Worm (Caenorhabditis elegans) whole organism, L4 larva: Measurements from ENCODE around the gene ins-4.
"Not testable (repeated sequence)": the region's sequence is repeated elsewhere in the genome, so short reads cannot be mapped to it uniquely, and the experiment has no call there.

Experiments
- D1046.2 ChIP-seq: fragments of 200-800 bp; sonication (Bioruptor generic); IDR thresholded peaks from 2 replicates; pipeline ENCODE4 v1.3.6; 2022; ENCODE audit warnings: missing genetic modification characterization, missing compliant biosample characterization
- R02D3.7 ChIP-seq: fragments of 150-350 bp; sonication (generic microtip); optimal IDR thresholded peaks from 3 replicates; lab custom pipeline; 2014; ENCODE audit warnings: missing biosample characterization, missing genetic modification characterization
- T20F7.1 ChIP-seq: fragments of 200-800 bp; sonication (Bioruptor generic); optimal IDR thresholded peaks from 2 replicates; lab custom pipeline; 2018; ENCODE audit warnings: mild to moderate bottlenecking, missing genetic modification characterization, missing compliant biosample characterization
- T26A8.4 ChIP-seq: fragments of 200-800 bp; sonication (Bioruptor generic); IDR thresholded peaks from 2 replicates; pipeline ENCODE4 v1.3.6; 2022; ENCODE audit warnings: missing genetic modification characterization, missing compliant biosample characterization
- Y75B8A.6 ChIP-seq: fragments of 200-800 bp; sonication (Bioruptor generic); IDR thresholded peaks from 2 replicates; pipeline ENCODE4 v1.3.6; 2022; ENCODE audit warnings: missing genetic modification reagents, missing genetic modification characterization, missing compliant biosample characterization
- ZK546.5 ChIP-seq, 2 experiments: sonication (generic microtip); optimal IDR thresholded peaks; 2 replicates each; lab custom pipeline; 2017; ENCODE audit warnings: missing biosample characterization in 2 of 2, missing genetic modification characterization in 2 of 2
- ama-1 ChIP-seq: fragments of 150-350 bp; optimal IDR thresholded peaks from 2 replicates; lab custom pipeline; 2014; ENCODE audit warnings: inconsistent platforms, mixed read lengths
- ceh-20 ChIP-seq: fragments of 200-800 bp; sonication (Bioruptor generic); IDR thresholded peaks from 2 replicates; pipeline ENCODE4 v1.3.6; 2022; ENCODE audit warnings: missing genetic modification reagents, missing genetic modification characterization, missing compliant biosample characterization
- ceh-32 ChIP-seq: sonication (generic microtip); optimal IDR thresholded peaks from 2 replicates; lab custom pipeline; 2016; ENCODE audit warnings: mild to moderate bottlenecking, missing genetic modification characterization, missing compliant biosample characterization; ENCODE audit not compliant: poor library complexity
- ceh-44 ChIP-seq: fragments of 200-800 bp; sonication (Bioruptor generic); IDR thresholded peaks from 2 replicates; pipeline ENCODE4 v1.3.6; 2022; ENCODE audit warnings: missing genetic modification reagents, missing genetic modification characterization, missing compliant biosample characterization
- cey-2 ChIP-seq: sonication (generic microtip); optimal IDR thresholded peaks from 3 replicates; lab custom pipeline; 2017; ENCODE audit warnings: missing genetic modification characterization, mild to moderate bottlenecking, missing compliant biosample characterization, antibody characterized with exemption, borderline replicate concordance; ENCODE audit not compliant: insufficient read depth
- ctbp-1 ChIP-seq: fragments of 200-800 bp; sonication (Bioruptor generic); IDR thresholded peaks from 2 replicates; pipeline ENCODE4 v1.3.6; 2022; ENCODE audit warnings: missing genetic modification reagents, missing genetic modification characterization, missing compliant biosample characterization
- dmd-8 ChIP-seq: fragments of 200-800 bp; sonication (Bioruptor generic); IDR thresholded peaks from 2 replicates; pipeline ENCODE4 v1.3.6; 2022; ENCODE audit warnings: missing genetic modification characterization, missing compliant biosample characterization
- dmd-9 ChIP-seq: fragments of 200-800 bp; sonication (Bioruptor generic); IDR thresholded peaks from 2 replicates; pipeline ENCODE4 v1.3.6; 2022; ENCODE audit warnings: missing genetic modification reagents, missing genetic modification characterization, missing compliant biosample characterization
- dpl-1 ChIP-seq: fragments of 150-350 bp; optimal IDR thresholded peaks from 2 replicates; lab custom pipeline; 2014; ENCODE audit warnings: missing biosample characterization, missing genetic modification reagents, missing genetic modification characterization
- duxl-1 ChIP-seq: sonication (generic microtip); optimal IDR thresholded peaks from 2 replicates; lab custom pipeline; 2016; ENCODE audit warnings: mild to moderate bottlenecking, missing genetic modification characterization, moderate library complexity, missing compliant biosample characterization; ENCODE audit not compliant: poor library complexity
- fkh-10 ChIP-seq: fragments of 150-350 bp; optimal IDR thresholded peaks from 2 replicates; lab custom pipeline; 2014; ENCODE audit warnings: missing biosample characterization, missing genetic modification reagents, missing genetic modification characterization
- fos-1 ChIP-seq: fragments of 150-350 bp; optimal IDR thresholded peaks from 2 replicates; lab custom pipeline; 2014; ENCODE audit warnings: missing biosample characterization, missing genetic modification characterization
- gei-8 ChIP-seq: fragments of 200-800 bp; sonication (Bioruptor generic); optimal IDR thresholded peaks from 2 replicates; lab custom pipeline; 2018; ENCODE audit warnings: mild to moderate bottlenecking, missing genetic modification characterization, missing compliant biosample characterization
- hlh-11 ChIP-seq: fragments of 200-800 bp; sonication (Bioruptor generic); optimal IDR thresholded peaks from 2 replicates; lab custom pipeline; 2018; ENCODE audit warnings: mild to moderate bottlenecking, missing genetic modification characterization, missing compliant biosample characterization
- hlh-30 ChIP-seq: sonication (generic microtip); optimal IDR thresholded peaks from 2 replicates; lab custom pipeline; 2017; ENCODE audit warnings: antibody characterized with exemption, mild to moderate bottlenecking, missing genetic modification characterization, missing compliant biosample characterization; ENCODE audit not compliant: insufficient read depth
- hmg-1.1 ChIP-seq: fragments of 200-800 bp; sonication (Bioruptor generic); IDR thresholded peaks from 2 replicates; pipeline ENCODE4 v1.3.6; 2022; ENCODE audit warnings: missing genetic modification reagents, missing genetic modification characterization, missing compliant biosample characterization
- lin-13 ChIP-seq: fragments of 150-350 bp; optimal IDR thresholded peaks from 2 replicates; lab custom pipeline; 2014; ENCODE audit warnings: missing biosample characterization, missing genetic modification reagents, missing genetic modification characterization
- lsy-2 ChIP-seq, 2 experiments: fragments of 150-350 bp in 1 of 2; sonication (generic microtip) in 1 of 2; optimal IDR thresholded peaks; 2 replicates each; lab custom pipeline; 2014 to 2017; ENCODE audit warnings: missing biosample characterization in 2 of 2, missing genetic modification characterization in 2 of 2
- nhr-10 ChIP-seq: fragments of 150-350 bp; optimal IDR thresholded peaks from 2 replicates; lab custom pipeline; 2014; ENCODE audit warnings: missing biosample characterization, missing genetic modification characterization
- nhr-237 ChIP-seq: sonication (generic microtip); optimal IDR thresholded peaks from 2 replicates; lab custom pipeline; 2017; ENCODE audit warnings: missing biosample characterization, missing genetic modification characterization
- nhr-48 ChIP-seq: sonication (generic microtip); optimal IDR thresholded peaks from 2 replicates; lab custom pipeline; 2016; ENCODE audit warnings: mild to moderate bottlenecking, missing genetic modification characterization, missing compliant biosample characterization
- nhr-6 ChIP-seq: fragments of 150-350 bp; optimal IDR thresholded peaks from 2 replicates; lab custom pipeline; 2014; ENCODE audit warnings: missing biosample characterization, missing genetic modification characterization
- nhr-76 ChIP-seq: fragments of 150-350 bp; optimal IDR thresholded peaks from 2 replicates; lab custom pipeline; 2014; ENCODE audit warnings: missing biosample characterization, missing genetic modification characterization
- set-16 ChIP-seq: fragments of 200-800 bp; sonication (Bioruptor generic); IDR thresholded peaks from 2 replicates; pipeline ENCODE4 v1.3.6; 2022; ENCODE audit warnings: missing genetic modification reagents, missing genetic modification characterization, missing compliant biosample characterization
- unc-62 ChIP-seq, 3 experiments: fragments of 150-350 bp in 1 of 3; sonication (generic microtip); optimal IDR thresholded peaks in 2 of 3; peaks in 1 of 3; 1 replicate in 1 of 3; 2 replicates in 2 of 3; lab custom pipeline; 2014 to 2017; ENCODE audit warnings: missing biosample characterization in 3 of 3, missing genetic modification characterization in 3 of 3, missing genetic modification reagents in 3 of 3, missing genotype in 1 of 3
- zfp-2 ChIP-seq: sonication (generic microtip); optimal IDR thresholded peaks from 2 replicates; lab custom pipeline; 2016; ENCODE audit warnings: mild to moderate bottlenecking, missing genetic modification characterization, missing compliant biosample characterization
- zfp-3 ChIP-seq: fragments of 200-800 bp; sonication (Bioruptor generic); conservative IDR thresholded peaks from 2 replicates; pipeline ENCODE4 v1.3.6; 2022; ENCODE audit warnings: missing genetic modification reagents, missing genetic modification characterization, missing compliant biosample characterization
- ztf-7 ChIP-seq: fragments of 150-350 bp; optimal IDR thresholded peaks from 2 replicates; lab custom pipeline; 2014; ENCODE audit warnings: missing biosample characterization, missing genetic modification characterization

The ins-4 gene

ce11 chrII:6000136-6000535, 4.0 kb downstream of the ins-4 start, which contains the start of gene ins-6:
Gene ins-6 (plus strand): TSS chrII:6000436.
- TF ChIP-seq Y75B8A.6 (GFP tag; lab: Robert Waterston, UW): no peak
- TF ChIP-seq ctbp-1 (GFP tag; lab: Robert Waterston, UW): no peak
- TF ChIP-seq ceh-44 (GFP tag; lab: Robert Waterston, UW): no peak
- no peak for TF ChIP-seq R02D3.7 (tag; lab: Kevin White, UChicago)
- TF ChIP-seq ama-1 (lab: Kevin White, UChicago): no peak
- no peak for TF ChIP-seq fos-1 (tag; lab: Kevin White, UChicago)
- TF ChIP-seq nhr-48 (tag; lab: Kevin White, UChicago): no peak
- no peak for TF ChIP-seq nhr-237 (tag; lab: Kevin White, UChicago)
- no peak for TF ChIP-seq zfp-3 (GFP tag; lab: Robert Waterston, UW)
- TF ChIP-seq, all 104 proteins: peak for 0

- TF ChIP-seq T26A8.4 (GFP tag; lab: Robert Waterston, UW): no peak
- peak in 1 of 2 experiments; percentile 93 for TF ChIP-seq unc-62 (GFP tag; optimal IDR thresholded peaks at IDR 0.05 in 1 of 2; lab: Kevin White, UChicago)
- TF ChIP-seq unc-62 (tag; optimal IDR thresholded peaks at IDR 0.05; lab: Kevin White, UChicago): no peak
Measured at ce11 chrII:6001004-6001403, 4.8 kb downstream of the ins-4 start.

- TF ChIP-seq set-16 (GFP tag; lab: Robert Waterston, UW): peak; percentile 47; the same call in 1 of the 2 replicates
Measured at ce11 chrII:6008887-6009286, 12.7 kb downstream of the ins-4 start, which contains the start of gene ZK84.4. Gene ZK84.4 (minus strand): TSS chrII:6008987.

ce11 chrII:6010544-6010943, 14.4 kb downstream of the ins-4 start, which contains the start of gene ins-20:
Gene ins-20 (plus strand): TSS chrII:6010844.
- TF ChIP-seq ztf-7 (tag; lab: Kevin White, UChicago) (no peak), hlh-11 (tag; lab: Kevin White, UChicago) (no peak), lin-13 (GFP tag; lab: Kevin White, UChicago) (no peak), nhr-10 (no peak), unc-62 (GFP tag; optimal IDR thresholded peaks at IDR 0.05 in 1 of 2; lab: Kevin White, UChicago) (no peak), unc-62 (tag; optimal IDR thresholded peaks at IDR 0.05; lab: Kevin White, UChicago) (no peak), R02D3.7 (tag; lab: Kevin White, UChicago) (no peak), hlh-30 (tag; lab: Kevin White, UChicago) (no peak), nhr-76 (tag; lab: Kevin White, UChicago) (no peak), D1046.2 (GFP tag; lab: Robert Waterston, UW) (no peak), nhr-48 (tag; lab: Kevin White, UChicago) (no peak), cey-2 (tag; lab: Kevin White, UChicago) (no peak), dpl-1 (no peak), nhr-6 (tag; lab: Kevin White, UChicago) (no peak), ZK546.5 (tag; optimal IDR thresholded peaks at IDR 0.05; lab: Kevin White, UChicago) (no peak), T20F7.1 (GFP tag; lab: Kevin White, UChicago) (no peak), dmd-8 (GFP tag; lab: Robert Waterston, UW) (no peak), gei-8 (GFP tag; lab: Kevin White, UChicago) (no peak), duxl-1 (no peak), zfp-2 (no peak)

ce11 chrII:6014057-6014456, 17.9 kb downstream of the ins-4 start, which contains the start of gene ZK84.2:
Gene ZK84.2 (plus strand): TSS chrII:6014357.
- TF ChIP-seq fkh-10 (GFP tag; lab: Kevin White, UChicago); ceh-32 (tag; lab: Kevin White, UChicago); ceh-44 (GFP tag; lab: Robert Waterston, UW): not testable (repeated sequence)

- TF ChIP-seq set-16 (GFP tag; lab: Robert Waterston, UW): no peak
- no peak for TF ChIP-seq ceh-20
- no peak for TF ChIP-seq hmg-1.1
- TF ChIP-seq ZK546.5 (tag; optimal IDR thresholded peaks at IDR 0.05; lab: Kevin White, UChicago): no peak
- TF ChIP-seq lsy-2 (tag; optimal IDR thresholded peaks at IDR 0.05; lab: Kevin White, UChicago): no peak
- no peak for TF ChIP-seq dmd-9 (GFP tag; lab: Robert Waterston, UW)
- TF ChIP-seq dpl-1: no peak
Measured at ce11 chrII:6016410-6016809, 20.2 kb downstream of the ins-4 start, which contains the start of gene ZK84.5. Gene ZK84.5 (minus strand): TSS chrII:6016510.
